Fruit fly (Drosophila melanogaster) whole organism, pupa: ENCODE results near the gene CG34279.

Source experiments
- CG10348 ChIP-seq: fragments of 200-800 bp; sonication (Bioruptor generic); IDR thresholded peaks from 2 replicates; pipeline ENCODE4 v1.3.6; 2022; ENCODE audit warnings: missing biosample characterization, missing genetic modification characterization
- CG12605 ChIP-seq: fragments of 200-800 bp; sonication (Bioruptor generic); IDR thresholded peaks from 2 replicates; pipeline ENCODE4 v1.3.6; 2022; ENCODE audit warnings: missing biosample characterization, missing genetic modification characterization
- CG17806 ChIP-seq: fragments of 200-800 bp; sonication (Bioruptor generic); optimal IDR thresholded peaks from 2 replicates; lab custom pipeline; 2018; ENCODE audit warnings: missing biosample characterization, mild to moderate bottlenecking, missing genetic modification characterization, moderate library complexity
- CG32121 ChIP-seq: fragments of 200-800 bp; sonication (Bioruptor generic); IDR thresholded peaks from 2 replicates; pipeline ENCODE4 v1.3.6; 2022; ENCODE audit warnings: missing biosample characterization, missing genetic modification characterization
- CG34367 ChIP-seq: fragments of 200-800 bp; sonication (Bioruptor generic); optimal IDR thresholded peaks from 2 replicates; lab custom pipeline; 2018; ENCODE audit warnings: missing biosample characterization, mild to moderate bottlenecking, missing genetic modification characterization
- CG4496 ChIP-seq: fragments of 200-800 bp; sonication (Bioruptor generic); IDR thresholded peaks from 3 replicates; pipeline ENCODE4 v1.3.6; 2022; ENCODE audit warnings: missing biosample characterization, missing genetic modification characterization
- CG9948 ChIP-seq: fragments of 200-800 bp; sonication (Bioruptor generic); optimal IDR thresholded peaks from 2 replicates; lab custom pipeline; 2018; ENCODE audit warnings: missing biosample characterization, mild to moderate bottlenecking, missing genetic modification characterization, moderate library complexity
- Pif1A ChIP-seq: fragments of 200-800 bp; sonication (Bioruptor generic); optimal IDR thresholded peaks from 3 replicates; lab custom pipeline; 2016; ENCODE audit warnings: missing biosample characterization, missing genetic modification characterization
- rn ChIP-seq: fragments of 200-800 bp; sonication (Bioruptor generic); IDR thresholded peaks from 2 replicates; pipeline ENCODE4 v1.3.6; 2022; ENCODE audit warnings: missing biosample characterization, missing genetic modification characterization

- no peak for TF ChIP-seq CG12605 (GFP tag; lab: Robert Waterston, UW)
- no peak for TF ChIP-seq CG4496 (GFP tag; lab: Robert Waterston, UW)
- TF ChIP-seq CG34367 = no peak
- no peak for TF ChIP-seq rn (GFP tag; lab: Robert Waterston, UW)
- TF ChIP-seq CG17806 (tag; lab: Kevin White, UChicago) = no peak
- no peak for TF ChIP-seq CG32121 (GFP tag; lab: Robert Waterston, UW)
- no peak for TF ChIP-seq CG10348 (GFP tag; lab: Robert Waterston, UW)
- TF ChIP-seq CG9948 (tag; lab: Kevin White, UChicago) = no peak
- no peak for TF ChIP-seq Pif1A
Observed at dm6 chr3R:17447615-17448014, 44.5 kb upstream of the CG34279 start.
